Worm (Caenorhabditis elegans) whole organism, midembryonic: ENCODE data around the gene ppat-1.

Experiments
- cog-1 ChIP-seq: sonication (generic microtip); optimal IDR thresholded peaks from 2 replicates; lab custom pipeline; 2016; ENCODE audit warnings: missing genetic modification characterization, missing compliant biosample characterization
- klf-2 ChIP-seq: fragments of 200-800 bp; sonication (Bioruptor generic); conservative IDR thresholded peaks from 2 replicates; pipeline ENCODE4 v1.3.6; 2022; ENCODE audit warnings: missing genetic modification reagents, missing genetic modification characterization, missing compliant biosample characterization
- med-1 ChIP-seq: sonication (generic microtip); optimal IDR thresholded peaks from 2 replicates; lab custom pipeline; 2017; ENCODE audit warnings: missing genetic modification characterization, mild to moderate bottlenecking, missing compliant biosample characterization, antibody characterized with exemption, missing genetic modification reagents; ENCODE audit not compliant: insufficient read depth
- ref-1 ChIP-seq: fragments of 200-800 bp; sonication (Bioruptor generic); conservative IDR thresholded peaks from 2 replicates; pipeline ENCODE4 v1.3.6; 2022; ENCODE audit warnings: missing genetic modification reagents, missing genetic modification characterization, missing compliant biosample characterization

- TF ChIP-seq cog-1 (tag; lab: Kevin White, UChicago) = no peak
- no peak for TF ChIP-seq med-1
- TF ChIP-seq klf-2 (GFP tag; lab: Robert Waterston, UW) = no peak
- no peak for TF ChIP-seq ref-1 (GFP tag; lab: Robert Waterston, UW)
Measured at ce11 chrIII:4731295-4731988, 42.4 kb downstream of the ppat-1 start, which contains the start of gene F17C8.3.
